Worm (Caenorhabditis elegans): ENCODE results near the gene col-2.

col-2 gene

DNA sequence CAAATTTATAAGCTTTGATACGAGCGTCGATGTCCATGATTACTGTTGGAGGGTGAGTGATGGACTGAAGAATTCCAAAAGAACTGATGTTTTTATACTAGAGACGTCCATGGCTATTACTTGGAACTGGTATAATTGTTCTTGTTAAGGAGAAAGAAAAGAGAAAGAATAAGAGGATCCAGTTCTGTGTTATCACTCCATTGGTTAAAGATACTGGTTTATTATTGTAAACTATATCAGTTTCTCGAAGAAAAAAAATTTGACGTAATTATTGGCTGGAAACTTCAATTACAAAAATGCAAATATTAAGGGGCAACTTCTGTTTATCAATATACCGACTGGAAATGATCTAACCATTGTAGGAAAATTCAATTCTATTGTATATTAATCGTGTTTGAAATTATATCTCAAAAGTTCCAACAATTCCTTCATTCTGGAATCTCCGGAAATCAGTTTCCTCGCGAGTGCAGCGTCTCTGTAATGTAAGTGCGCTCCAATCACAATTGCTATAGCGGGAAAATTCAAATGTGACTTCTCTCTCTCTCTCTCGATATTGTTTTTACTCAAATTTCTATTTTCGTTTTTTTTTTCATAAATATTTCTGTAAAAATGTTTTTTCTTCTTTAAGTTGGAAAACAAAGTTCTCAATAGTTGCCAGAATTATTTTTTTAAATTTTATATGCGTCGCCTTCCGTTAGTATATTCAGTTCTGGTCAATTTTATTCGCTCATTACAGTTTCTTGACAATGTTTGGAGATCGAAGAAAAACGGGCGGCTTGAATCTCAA is at the start of gene col-2, which contains the start of gene ndc-80 (continued):
- TF ChIP-seq C17E4.6 (GFP tag; IDR thresholded peaks at IDR 0.05), result no peak
- TF ChIP-seq nhr-80 (tag; optimal IDR thresholded peaks at IDR 0.05), result peak; percentile 32
- no peak for TF ChIP-seq B0019.2 (GFP tag; conservative IDR thresholded peaks at IDR 0.05)
- TF ChIP-seq gei-17 (GFP tag; optimal IDR thresholded peaks at IDR 0.05), result no peak
- TF ChIP-seq rcor-1 (GFP tag; IDR thresholded peaks at IDR 0.05), result 0 out of 2 replicates have a peak, but pooled peaks have one; percentile 13
- TF ChIP-seq aptf-3 (GFP tag; IDR thresholded peaks at IDR 0.05), result no peak
- TF ChIP-seq hlh-12 (tag; optimal IDR thresholded peaks at IDR 0.05), result no peak
- no peak for TF ChIP-seq hmg-20 (GFP tag; IDR thresholded peaks at IDR 0.05)
- no peak for TF ChIP-seq rpc-1 (optimal IDR thresholded peaks at IDR 0.05)
- no peak for TF ChIP-seq rpc-1 (tag; optimal IDR thresholded peaks at IDR 0.05)
- TF ChIP-seq madf-10 (tag; optimal IDR thresholded peaks at IDR 0.05), result no peak
- no peak for TF ChIP-seq ztf-18 (tag; optimal IDR thresholded peaks at IDR 0.05)
- TF ChIP-seq lin-54 (GFP tag; optimal IDR thresholded peaks at IDR 0.05), result peak; percentile 78
- no peak for TF ChIP-seq mxl-1 (tag; optimal IDR thresholded peaks at IDR 0.05)
- TF ChIP-seq lir-1 (GFP tag; conservative IDR thresholded peaks at IDR 0.05), result no peak
- no peak for TF ChIP-seq F57A8.1 (GFP tag; optimal IDR thresholded peaks at IDR 0.05)
- TF ChIP-seq egl-44 (GFP tag; IDR thresholded peaks at IDR 0.05), result no peak
- no peak for TF ChIP-seq F39B2.1 (GFP tag; IDR thresholded peaks at IDR 0.05)
- TF ChIP-seq cebp-2 (GFP tag; IDR thresholded peaks at IDR 0.05), result no peak
- no peak for TF ChIP-seq Y53F4B.3 (GFP tag; IDR thresholded peaks at IDR 0.05)
- no peak for TF ChIP-seq ceh-91 (GFP tag; IDR thresholded peaks at IDR 0.05)
- no peak for TF ChIP-seq atf-7 (tag; optimal IDR thresholded peaks at IDR 0.05)
- TF ChIP-seq T07F8.4 (tag; optimal IDR thresholded peaks at IDR 0.05), result no peak
- TF ChIP-seq zim-3 (tag; optimal IDR thresholded peaks at IDR 0.05), result no peak
- TF ChIP-seq somi-1 (GFP tag; optimal IDR thresholded peaks at IDR 0.05), result no peak
- peak; percentile 91 for TF ChIP-seq mcd-1 (GFP tag; IDR thresholded peaks at IDR 0.05)
- peak; percentile 56 for TF ChIP-seq dox-1 (GFP tag; IDR thresholded peaks at IDR 0.05)
- no peak for TF ChIP-seq F55B11.4 (tag; optimal IDR thresholded peaks at IDR 0.05; ENCODE audit: borderline replicate concordance, insufficient read depth)
- TF ChIP-seq snpc-3.4 (tag; optimal IDR thresholded peaks at IDR 0.05), result peak; percentile 55
- no peak for TF ChIP-seq egrh-3 (GFP tag; IDR thresholded peaks at IDR 0.05)
- TF ChIP-seq F57C9.4 (tag; optimal IDR thresholded peaks at IDR 0.05), result no peak
- peak; percentile 84 for TF ChIP-seq efl-1 (GFP tag; optimal IDR thresholded peaks at IDR 0.05)
- peak; percentile 91 for TF ChIP-seq F23B12.7 (tag; optimal IDR thresholded peaks at IDR 0.05; ENCODE audit: insufficient read depth)
- no peak for TF ChIP-seq dpff-1 (tag; optimal IDR thresholded peaks at IDR 0.05)
- TF ChIP-seq ztf-26 (tag; optimal IDR thresholded peaks at IDR 0.05), result no peak
- TF ChIP-seq ztf-22 (GFP tag; optimal IDR thresholded peaks at IDR 0.05), result no peak
- no peak for TF ChIP-seq nfya-2 (GFP tag; IDR thresholded peaks at IDR 0.05)
- no peak for TF ChIP-seq bed-2 (GFP tag; IDR thresholded peaks at IDR 0.05)
- no peak for TF ChIP-seq ekl-4 (GFP tag; IDR thresholded peaks at IDR 0.05)
- TF ChIP-seq ztf-25 (GFP tag; IDR thresholded peaks at IDR 0.05), result no peak
- TF ChIP-seq athp-1 (tag; optimal IDR thresholded peaks at IDR 0.05), result no peak
- no peak for TF ChIP-seq rec-8 (tag; optimal IDR thresholded peaks at IDR 0.05)
- no peak for TF ChIP-seq F22D6.2 (tag; optimal IDR thresholded peaks at IDR 0.05)
- TF ChIP-seq madf-8 (GFP tag; conservative IDR thresholded peaks at IDR 0.05), result peak; percentile 38

Data from whole organism, young adult.